Worm (Caenorhabditis elegans) whole organism, L1 larva: ENCODE measurements around the gene F27E5.5.
A peak's percentile ranks its signal among the peaks of the same experiment; 100 is the strongest.

Experiments used
- C04F5.9 ChIP-seq: sonication (generic microtip); optimal IDR thresholded peaks from 2 replicates; lab custom pipeline; 2016; ENCODE audit warnings: missing genetic modification characterization, missing compliant biosample characterization
- F16B12.6 ChIP-seq: fragments of 150-350 bp; optimal IDR thresholded peaks from 2 replicates; lab custom pipeline; 2014; ENCODE audit warnings: missing biosample characterization, missing genetic modification characterization
- alr-1 ChIP-seq: fragments of 200-800 bp; sonication (Bioruptor generic); optimal IDR thresholded peaks from 2 replicates; lab custom pipeline; 2018; ENCODE audit warnings: borderline replicate concordance, mild to moderate bottlenecking, missing genetic modification characterization, missing compliant biosample characterization
- ceh-8 ChIP-seq: fragments of 200-800 bp; sonication (Bioruptor generic); optimal IDR thresholded peaks from 2 replicates; lab custom pipeline; 2018; ENCODE audit warnings: mild to moderate bottlenecking, missing genetic modification characterization, moderate library complexity, missing compliant biosample characterization
- ceh-82 ChIP-seq, 3 experiments: fragments of 150-350 bp in 1 of 3; sonication (generic microtip) in 2 of 3; optimal IDR thresholded peaks; 2 replicates each; lab custom pipeline; 2014 to 2017; ENCODE audit warnings: missing biosample characterization in 3 of 3, missing genetic modification characterization in 3 of 3
- ceh-88 ChIP-seq: fragments of 200-800 bp; sonication (Bioruptor generic); IDR thresholded peaks from 2 replicates; pipeline ENCODE4 v1.3.6; 2022; ENCODE audit warnings: missing genetic modification characterization, missing compliant biosample characterization
- ces-1 ChIP-seq: fragments of 150-350 bp; optimal IDR thresholded peaks from 2 replicates; lab custom pipeline; 2014; ENCODE audit warnings: missing biosample characterization, missing genetic modification reagents, missing genetic modification characterization
- dsc-1 ChIP-seq: sonication (generic microtip); optimal IDR thresholded peaks from 2 replicates; lab custom pipeline; 2016; ENCODE audit warnings: mild to moderate bottlenecking, missing genetic modification characterization, missing compliant biosample characterization
- efl-1 ChIP-seq, 4 experiments: fragments of 150-350 bp; optimal IDR thresholded peaks in 3 of 4; peaks in 1 of 4; 1 replicate in 1 of 4; 2 replicates in 3 of 4; lab custom pipeline; 2014; ENCODE audit warnings: missing biosample characterization in 2 of 4, missing genetic modification characterization in 2 of 4, missing genetic modification reagents in 2 of 4
- elt-2 ChIP-seq: sonication (generic microtip); optimal IDR thresholded peaks from 2 replicates; lab custom pipeline; 2016; ENCODE audit warnings: missing genetic modification characterization, mild to moderate bottlenecking, inconsistent platforms, missing compliant biosample characterization, missing genetic modification reagents
- elt-3 ChIP-seq, 6 experiments: fragments of 150-350 bp in 1 of 6; sonication (generic microtip); optimal IDR thresholded peaks; 2 replicates each; lab custom pipeline; 2017 to 2018; ENCODE audit warnings: missing biosample characterization in 6 of 6, missing genetic modification characterization in 6 of 6, inconsistent platforms in 1 of 6
- fkh-10 ChIP-seq: sonication (generic microtip); optimal IDR thresholded peaks from 2 replicates; lab custom pipeline; 2017; ENCODE audit warnings: missing biosample characterization, missing genetic modification reagents, missing genetic modification characterization
- grh-1 ChIP-seq: fragments of 200-800 bp; sonication (Bioruptor generic); IDR thresholded peaks from 2 replicates; pipeline ENCODE4 v1.3.6; 2022; ENCODE audit warnings: missing genetic modification reagents, missing genetic modification characterization, missing compliant biosample characterization
- hlh-4 ChIP-seq: sonication (generic microtip); optimal IDR thresholded peaks from 2 replicates; lab custom pipeline; 2016; ENCODE audit warnings: mild to moderate bottlenecking, missing genetic modification characterization, missing compliant biosample characterization
- hpl-2 ChIP-seq: fragments of 150-350 bp; optimal IDR thresholded peaks from 2 replicates; lab custom pipeline; 2014; ENCODE audit warnings: missing biosample characterization, missing genetic modification reagents, missing genetic modification characterization
- jun-1 ChIP-seq: fragments of 150-350 bp; optimal IDR thresholded peaks from 2 replicates; lab custom pipeline; 2014; ENCODE audit warnings: missing biosample characterization, missing genetic modification reagents, missing genetic modification characterization
- lin-14 ChIP-seq: fragments of 200-800 bp; sonication (Bioruptor generic); optimal IDR thresholded peaks from 2 replicates; lab custom pipeline; 2018; ENCODE audit warnings: mild to moderate bottlenecking, missing genetic modification characterization, moderate library complexity, missing compliant biosample characterization
- lin-35 ChIP-seq, 2 experiments: fragments of 150-350 bp; optimal IDR thresholded peaks; 2 replicates each; lab custom pipeline; 2014; ENCODE audit warnings: missing biosample characterization in 2 of 2, missing genetic modification characterization in 2 of 2, missing genetic modification reagents in 2 of 2
- lin-39 ChIP-seq: fragments of 150-350 bp; optimal IDR thresholded peaks from 2 replicates; lab custom pipeline; 2014; ENCODE audit warnings: missing biosample characterization, missing genetic modification reagents, missing genetic modification characterization
- lsy-2 ChIP-seq, 2 experiments: fragments of 150-350 bp; optimal IDR thresholded peaks; 2 replicates each; lab custom pipeline; 2014; ENCODE audit warnings: missing biosample characterization in 2 of 2, missing genetic modification characterization in 2 of 2
- mdl-1 ChIP-seq, 2 experiments: fragments of 150-350 bp; optimal IDR thresholded peaks; 2 replicates each; lab custom pipeline; 2014 to 2017; ENCODE audit warnings: missing biosample characterization in 2 of 2, missing genetic modification characterization in 2 of 2, inconsistent platforms in 1 of 2
- mef-2 ChIP-seq: fragments of 150-350 bp; optimal IDR thresholded peaks from 2 replicates; lab custom pipeline; 2014; ENCODE audit warnings: missing biosample characterization, missing genetic modification characterization
- nhr-11 ChIP-seq: fragments of 150-350 bp; optimal IDR thresholded peaks from 2 replicates; lab custom pipeline; 2014; ENCODE audit warnings: missing biosample characterization, missing genetic modification characterization
- nhr-47 ChIP-seq: sonication (generic microtip); optimal IDR thresholded peaks from 2 replicates; lab custom pipeline; 2016; ENCODE audit warnings: mild to moderate bottlenecking, missing genetic modification characterization, moderate library complexity, missing compliant biosample characterization
- nhr-84 ChIP-seq: sonication (generic microtip); optimal IDR thresholded peaks from 2 replicates; lab custom pipeline; 2017; ENCODE audit warnings: missing biosample characterization, missing genetic modification characterization
- nhr-85 ChIP-seq: sonication (generic microtip); peaks from one replicate; lab custom pipeline; 2016; ENCODE audit warnings: missing genetic modification characterization, inconsistent platforms, missing compliant biosample characterization
- pag-3 ChIP-seq: sonication (generic microtip); optimal IDR thresholded peaks from 2 replicates; lab custom pipeline; 2017; ENCODE audit warnings: missing genetic modification characterization, mild to moderate bottlenecking, missing compliant biosample characterization, antibody characterized with exemption, borderline replicate concordance; ENCODE audit not compliant: insufficient read depth
- pax-3 ChIP-seq: fragments of 200-800 bp; sonication (Bioruptor generic); optimal IDR thresholded peaks from 2 replicates; lab custom pipeline; 2018; ENCODE audit warnings: mild to moderate bottlenecking, missing genetic modification characterization, moderate library complexity, missing compliant biosample characterization
- pqm-1 ChIP-seq: sonication (generic microtip); optimal IDR thresholded peaks from 3 replicates; lab custom pipeline; 2017; ENCODE audit warnings: missing biosample characterization, missing genetic modification characterization
- rnt-1 ChIP-seq: sonication (generic microtip); optimal IDR thresholded peaks from 2 replicates; lab custom pipeline; 2016; ENCODE audit warnings: mild to moderate bottlenecking, missing genetic modification characterization, moderate library complexity, missing compliant biosample characterization
- skn-1 ChIP-seq: fragments of 150-350 bp; optimal IDR thresholded peaks from 2 replicates; lab custom pipeline; 2014; ENCODE audit warnings: missing biosample characterization, missing genetic modification characterization
- sup-37 ChIP-seq: fragments of 200-800 bp; sonication (Bioruptor generic); optimal IDR thresholded peaks from 2 replicates; lab custom pipeline; 2018; ENCODE audit warnings: mild to moderate bottlenecking, missing genetic modification characterization, missing compliant biosample characterization
- unc-130 ChIP-seq: fragments of 150-350 bp; optimal IDR thresholded peaks from 2 replicates; lab custom pipeline; 2017; ENCODE audit warnings: missing biosample characterization, missing genetic modification characterization, inconsistent platforms
- unc-30 ChIP-seq: sonication (generic microtip); optimal IDR thresholded peaks from 2 replicates; lab custom pipeline; 2017; ENCODE audit warnings: missing biosample characterization, missing genetic modification characterization
- vab-15 ChIP-seq: sonication (generic microtip); optimal IDR thresholded peaks from 2 replicates; lab custom pipeline; 2017; ENCODE audit warnings: missing genotype, mild to moderate bottlenecking, missing genetic modification characterization, missing compliant biosample characterization
- zag-1 ChIP-seq: fragments of 150-350 bp; optimal IDR thresholded peaks from 2 replicates; lab custom pipeline; 2014; ENCODE audit warnings: missing biosample characterization, missing genetic modification characterization

Gene F27E5.5

DNA sequence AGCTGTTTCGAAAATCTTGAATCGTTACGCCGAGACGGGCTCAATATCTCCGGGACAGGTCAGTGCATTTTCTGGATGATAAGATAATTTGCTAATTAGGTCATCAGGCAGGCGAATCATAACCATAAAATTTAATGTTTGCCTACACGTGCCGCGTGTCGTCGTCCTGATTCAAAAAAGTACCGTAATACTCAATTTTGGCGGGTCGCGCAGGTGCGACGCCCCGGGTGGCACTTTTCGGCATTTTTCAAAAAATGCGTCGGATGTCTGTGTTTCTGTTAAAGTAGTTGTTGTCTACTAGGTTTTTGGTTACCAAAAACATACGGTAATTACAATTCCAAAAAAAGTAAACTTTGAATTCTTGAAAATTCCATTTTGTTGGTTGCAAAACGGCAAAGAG is 15.8 kb upstream of the F27E5.5 start:
- no peak for TF ChIP-seq mef-2 (tag; lab: Kevin White, UChicago)
- no peak for TF ChIP-seq C04F5.9 (tag; lab: Kevin White, UChicago)
- TF ChIP-seq hlh-4 (tag; lab: Kevin White, UChicago), result no peak
- no peak for TF ChIP-seq pqm-1
- TF ChIP-seq mdl-1 (tag; optimal IDR thresholded peaks at IDR 0.05; lab: Kevin White, UChicago), result no peak
- TF ChIP-seq ces-1 (GFP tag; lab: Kevin White, UChicago), result no peak
- TF ChIP-seq efl-1 (optimal IDR thresholded peaks at IDR 0.05; lab: Kevin White, UChicago), result no peak
- peak in 1 of 2 experiments; percentile 49 for TF ChIP-seq efl-1 (GFP tag; optimal IDR thresholded peaks at IDR 0.05 in 1 of 2; lab: Kevin White, UChicago)
- TF ChIP-seq elt-3 (tag; optimal IDR thresholded peaks at IDR 0.05; lab: Kevin White, UChicago), result no peak
- TF ChIP-seq dsc-1 (tag; lab: Kevin White, UChicago), result no peak
- no peak for TF ChIP-seq jun-1
- no peak for TF ChIP-seq fkh-10 (GFP tag; lab: Kevin White, UChicago)
- TF ChIP-seq lsy-2 (tag; optimal IDR thresholded peaks at IDR 0.05; lab: Kevin White, UChicago), result peak in 1 of 2 experiments; percentile 47
- TF ChIP-seq nhr-85 (tag; lab: Kevin White, UChicago), result peak; percentile 64
- TF ChIP-seq vab-15, result peak; percentile 60
- TF ChIP-seq skn-1, result no peak
- no peak for TF ChIP-seq elt-2 (tag; lab: Kevin White, UChicago)
- TF ChIP-seq grh-1 (GFP tag; lab: Robert Waterston, UW), result no peak
- TF ChIP-seq unc-130 (tag; lab: Kevin White, UChicago), result no peak
- TF ChIP-seq alr-1 (tag; lab: Kevin White, UChicago), result no peak

DNA sequence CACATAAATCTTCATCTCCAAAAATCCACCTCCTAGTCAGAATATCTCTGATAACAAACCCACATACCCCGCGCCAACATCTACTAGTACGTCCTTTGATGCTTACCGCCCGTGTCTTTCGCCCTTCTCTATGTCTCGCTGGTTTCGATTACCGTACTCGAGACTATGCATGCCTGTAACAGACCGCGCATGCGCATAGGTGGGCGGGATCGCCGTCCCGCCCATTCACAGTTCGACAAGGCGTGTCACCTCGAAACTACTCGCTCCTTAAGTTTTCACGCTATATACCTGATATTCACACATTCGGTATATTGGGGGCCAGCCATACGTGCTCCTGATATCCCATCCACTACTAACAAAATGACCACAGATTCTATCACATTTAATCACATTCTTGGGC is 14.8 kb upstream of the F27E5.5 start, which contains the start of gene pax-3:
Gene pax-3, plus strand, starts transcription at position 83 of the 400 bp plus-strand sequence.
- TF ChIP-seq pax-3 (tag; lab: Kevin White, UChicago) (no peak), lin-14 (peak; percentile 12), hlh-4 (tag; lab: Kevin White, UChicago) (no peak), nhr-85 (tag; lab: Kevin White, UChicago) (peak; percentile 87), F16B12.6 (tag; lab: Kevin White, UChicago) (no peak), rnt-1 (tag; lab: Kevin White, UChicago) (no peak), nhr-47 (tag; lab: Kevin White, UChicago) (no peak), nhr-11 (tag; lab: Kevin White, UChicago) (no peak), ceh-88 (GFP tag; lab: Robert Waterston, UW) (no peak), C04F5.9 (tag; lab: Kevin White, UChicago) (no peak), nhr-84 (tag; lab: Kevin White, UChicago) (no peak), ceh-82 (tag; optimal IDR thresholded peaks at IDR 0.05; lab: Kevin White, UChicago) (no peak), jun-1 (no peak), lsy-2 (tag; optimal IDR thresholded peaks at IDR 0.05; lab: Kevin White, UChicago) (peak in 1 of 2 experiments; percentile 69)
- TF ChIP-seq, all 84 proteins: peak for 3

DNA sequence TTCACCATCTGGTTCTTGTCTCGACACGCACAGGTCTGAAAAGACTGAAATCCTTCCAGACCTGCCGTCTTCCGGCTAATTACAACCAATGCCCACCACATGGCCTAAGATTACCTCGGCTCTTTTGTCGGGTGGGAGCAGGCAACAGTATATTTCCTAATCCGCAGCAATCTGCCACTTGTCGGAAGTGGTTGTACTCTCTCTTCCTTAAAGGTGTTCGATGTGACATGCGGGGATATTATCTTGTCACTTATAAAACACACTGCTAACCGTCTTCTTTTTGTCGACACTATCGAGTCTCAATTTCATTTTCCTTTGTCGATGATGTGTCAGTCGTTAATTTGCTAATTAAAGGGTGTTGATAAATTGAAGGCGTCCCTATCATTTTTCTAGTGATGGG is 12.4 kb upstream of the F27E5.5 start, which contains the start of gene F27E5.3:
Gene F27E5.3, minus strand, starts transcription at position 101 of the 400 bp plus-strand sequence.
- TF ChIP-seq rnt-1 (tag; lab: Kevin White, UChicago) (no peak), unc-30 (no peak), lsy-2 (tag; optimal IDR thresholded peaks at IDR 0.05; lab: Kevin White, UChicago) (no peak), nhr-84 (tag; lab: Kevin White, UChicago) (no peak), alr-1 (tag; lab: Kevin White, UChicago) (no peak), sup-37 (GFP tag; lab: Kevin White, UChicago) (no peak), lin-39 (tag; lab: Kevin White, UChicago) (no peak), lin-35 (GFP tag; optimal IDR thresholded peaks at IDR 0.05; lab: Kevin White, UChicago) (no peak), hpl-2 (no peak), ceh-8 (GFP tag; lab: Kevin White, UChicago) (no peak), pag-3 (no peak), zag-1 (no peak)
